Worm (Caenorhabditis elegans) whole organism, early embryonic: ENCODE data around the gene lin-12.

ENCODE experiments used
- ama-1 ChIP-seq: fragments of 150-350 bp; optimal IDR thresholded peaks from 2 replicates; lab custom pipeline; 2014
- flt-1 ChIP-seq: fragments of 200-800 bp; sonication (Bioruptor generic); IDR thresholded peaks from 2 replicates; pipeline ENCODE4 v1.3.6; 2022; ENCODE audit warnings: missing genetic modification characterization, missing compliant biosample characterization
- hnd-1 ChIP-seq: sonication (generic microtip); optimal IDR thresholded peaks from 2 replicates; lab custom pipeline; 2016; ENCODE audit warnings: missing genetic modification characterization, missing compliant biosample characterization
- pes-1 ChIP-seq: fragments of 200-800 bp; sonication (Bioruptor generic); IDR thresholded peaks from 2 replicates; pipeline ENCODE4 v1.3.6; 2022; ENCODE audit warnings: missing genetic modification reagents, missing genetic modification characterization, missing compliant biosample characterization
- tbx-11 ChIP-seq: fragments of 200-800 bp; sonication (Bioruptor generic); IDR thresholded peaks from 2 replicates; pipeline ENCODE4 v1.3.6; 2022; ENCODE audit warnings: missing genetic modification characterization, missing compliant biosample characterization
- tra-4 ChIP-seq: sonication (generic microtip); optimal IDR thresholded peaks from 2 replicates; lab custom pipeline; 2017; ENCODE audit warnings: missing genetic modification characterization, missing compliant biosample characterization

DNA sequence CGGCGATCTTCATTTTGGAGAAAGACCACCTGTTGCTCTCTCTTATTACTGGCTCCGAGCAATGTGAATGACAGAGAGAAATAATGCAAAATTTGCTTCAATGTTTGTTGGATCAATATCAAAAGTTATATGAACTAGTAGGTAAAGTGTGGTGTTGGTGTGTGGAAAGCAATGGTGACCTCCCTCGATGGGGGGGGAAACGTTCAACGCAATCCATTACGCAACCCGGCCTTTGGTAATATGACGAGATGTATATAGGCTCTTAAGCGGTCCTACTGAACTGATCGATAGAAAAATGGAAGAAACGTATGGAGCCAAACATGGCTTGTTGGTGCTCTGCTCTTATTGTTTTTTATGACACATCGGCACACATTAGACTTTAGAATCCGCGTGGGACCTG, 38.5 kb upstream of the lin-12 start:
- TF ChIP-seq tbx-11 (GFP tag; lab: Robert Waterston, UW) (no peak), hnd-1 (tag; lab: Kevin White, UChicago) (no peak), pes-1 (GFP tag; lab: Robert Waterston, UW) (no peak), ama-1 (lab: Kevin White, UChicago) (no peak), tra-4 (no peak), flt-1 (GFP tag; lab: Robert Waterston, UW) (no peak)
